Worm (Caenorhabditis elegans) whole organism, early embryonic: Measurements from ENCODE around the gene prx-6.

Experiments used
- aly-1 ChIP-seq: sonication (generic microtip); optimal IDR thresholded peaks from 2 replicates; lab custom pipeline; 2016; ENCODE audit warnings: missing genetic modification characterization, missing compliant biosample characterization
- ama-1 ChIP-seq: fragments of 150-350 bp; optimal IDR thresholded peaks from 2 replicates; lab custom pipeline; 2014
- ceh-13 ChIP-seq: fragments of 200-800 bp; sonication (Bioruptor generic); optimal IDR thresholded peaks from 2 replicates; lab custom pipeline; 2018; ENCODE audit warnings: mild to moderate bottlenecking, missing genetic modification characterization, missing compliant biosample characterization
- ceh-36 ChIP-seq: sonication (generic microtip); optimal IDR thresholded peaks from 2 replicates; lab custom pipeline; 2016; ENCODE audit warnings: missing genetic modification characterization, inconsistent platforms, missing compliant biosample characterization
- ets-7 ChIP-seq: sonication (generic microtip); optimal IDR thresholded peaks from 2 replicates; lab custom pipeline; 2016; ENCODE audit warnings: missing genotype, missing genetic modification characterization, missing compliant biosample characterization
- flt-1 ChIP-seq: fragments of 200-800 bp; sonication (Bioruptor generic); IDR thresholded peaks from 2 replicates; pipeline ENCODE4 v1.3.6; 2022; ENCODE audit warnings: missing genetic modification characterization, missing compliant biosample characterization
- hmg-4 ChIP-seq: fragments of 200-800 bp; sonication (Bioruptor generic); optimal IDR thresholded peaks from 2 replicates; lab custom pipeline; 2018; ENCODE audit warnings: mild to moderate bottlenecking, missing genetic modification characterization, missing compliant biosample characterization
- pes-1 ChIP-seq: fragments of 200-800 bp; sonication (Bioruptor generic); IDR thresholded peaks from 2 replicates; pipeline ENCODE4 v1.3.6; 2022; ENCODE audit warnings: missing genetic modification reagents, missing genetic modification characterization, missing compliant biosample characterization
- tbx-11 ChIP-seq: fragments of 200-800 bp; sonication (Bioruptor generic); IDR thresholded peaks from 2 replicates; pipeline ENCODE4 v1.3.6; 2022; ENCODE audit warnings: missing genetic modification characterization, missing compliant biosample characterization
- tbx-37 ChIP-seq: fragments of 200-800 bp; sonication (Bioruptor generic); conservative IDR thresholded peaks from 2 replicates; pipeline ENCODE4 v1.3.6; 2022; ENCODE audit warnings: missing genetic modification reagents, missing genetic modification characterization, missing compliant biosample characterization

DNA sequence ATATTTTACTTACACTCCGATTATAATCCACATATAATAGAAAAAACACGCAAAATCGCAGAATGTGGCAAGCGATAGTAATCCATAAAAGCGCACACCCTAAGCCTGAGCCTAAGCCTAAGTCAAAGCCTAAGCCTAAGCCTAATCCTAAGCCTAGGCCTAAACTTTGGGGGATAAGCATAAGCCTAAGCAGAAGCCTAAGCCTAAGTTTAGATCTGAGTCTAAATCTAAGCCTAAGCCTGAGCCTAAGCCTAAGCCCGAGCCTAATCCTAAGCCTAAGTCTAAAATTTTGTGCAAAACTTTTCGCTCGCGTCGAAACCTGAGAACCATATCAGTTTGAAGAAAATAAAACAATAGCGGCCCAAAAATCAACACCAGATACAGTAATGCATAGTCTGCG, 35.8 kb downstream of the prx-6 start:
- TF ChIP-seq tbx-37 (GFP tag; lab: Robert Waterston, UW), result no peak
- TF ChIP-seq pes-1 (GFP tag; lab: Robert Waterston, UW), result no peak
- TF ChIP-seq ama-1, result no peak
- peak; percentile 73 for TF ChIP-seq ceh-36
- TF ChIP-seq flt-1 (GFP tag; lab: Robert Waterston, UW), result no peak
- no peak for TF ChIP-seq ceh-13 (GFP tag; lab: Kevin White, UChicago)
- TF ChIP-seq ets-7 (tag; lab: Kevin White, UChicago), result no peak
- no peak for TF ChIP-seq hmg-4 (GFP tag; lab: Kevin White, UChicago)
- no peak for TF ChIP-seq tbx-11 (GFP tag; lab: Robert Waterston, UW)
- no peak for TF ChIP-seq aly-1 (tag; lab: Kevin White, UChicago)
